Fruit fly (Drosophila melanogaster) whole organism, embryonic: ENCODE results near the gene Myo95E.

ENCODE experiments used
- ATbp ChIP-seq: fragments of 200-800 bp; sonication (Bioruptor generic); optimal IDR thresholded peaks from 2 replicates; lab custom pipeline; 2017; ENCODE audit warnings: missing biosample characterization, mild to moderate bottlenecking, missing genetic modification characterization, missing genetic modification reagents
- Bdp1 ChIP-seq: fragments of 200-800 bp; sonication (Bioruptor generic); optimal IDR thresholded peaks from 3 replicates; lab custom pipeline; 2016; ENCODE audit warnings: missing biosample characterization, missing genetic modification characterization
- Bgb ChIP-seq: fragments of 200-800 bp; sonication (Bioruptor generic); IDR thresholded peaks from 2 replicates; pipeline ENCODE4 v1.3.6; 2022; ENCODE audit warnings: missing biosample characterization, missing genetic modification characterization; ENCODE audit not compliant: partially characterized antibody
- BtbVII ChIP-seq: fragments of 200-800 bp; sonication (Bioruptor generic); optimal IDR thresholded peaks from 3 replicates; lab custom pipeline; 2017; ENCODE audit warnings: missing biosample characterization, mild to moderate bottlenecking, missing genetic modification characterization
- CG11093 ChIP-seq: fragments of 200-800 bp; sonication (Bioruptor generic); IDR thresholded peaks from 3 replicates; pipeline ENCODE4 v1.3.6; 2022; ENCODE audit warnings: missing biosample characterization, missing genetic modification characterization
- CG13424 ChIP-seq: fragments of 200-800 bp; sonication (Bioruptor generic); optimal IDR thresholded peaks from 2 replicates; lab custom pipeline; 2019; ENCODE audit warnings: missing biosample characterization, mild to moderate bottlenecking, missing genetic modification characterization, moderate library complexity
- CG15696 ChIP-seq: fragments of 200-800 bp; sonication (Bioruptor generic); optimal IDR thresholded peaks from 2 replicates; lab custom pipeline; 2019; ENCODE audit warnings: missing biosample characterization, mild to moderate bottlenecking, missing genetic modification characterization, moderate library complexity
- CG17359 ChIP-seq: fragments of 200-800 bp; sonication (Bioruptor generic); optimal IDR thresholded peaks from 3 replicates; lab custom pipeline; 2018; ENCODE audit warnings: missing biosample characterization, mild to moderate bottlenecking, missing genetic modification characterization, moderate library complexity
- CG17361 ChIP-seq: fragments of 200-800 bp; sonication (Bioruptor generic); IDR thresholded peaks from 3 replicates; pipeline ENCODE4 v1.3.6; 2022; ENCODE audit warnings: missing biosample characterization, missing genetic modification characterization
- CG17612 ChIP-seq: fragments of 200-800 bp; sonication (Bioruptor generic); IDR thresholded peaks from 2 replicates; pipeline ENCODE4 v1.3.6; 2022; ENCODE audit warnings: missing biosample characterization, missing genetic modification characterization
- CG17912 ChIP-seq: fragments of 200-800 bp; sonication (Bioruptor generic); optimal IDR thresholded peaks from 2 replicates; lab custom pipeline; 2018; ENCODE audit warnings: missing biosample characterization, mild to moderate bottlenecking, missing genetic modification characterization
- CG3163 ChIP-seq: fragments of 200-800 bp; sonication (Bioruptor generic); optimal IDR thresholded peaks from 3 replicates; lab custom pipeline; 2016; ENCODE audit warnings: missing biosample characterization, missing genetic modification characterization
- CG33213 ChIP-seq: fragments of 200-800 bp; sonication (Bioruptor generic); optimal IDR thresholded peaks from 3 replicates; lab custom pipeline; 2016; ENCODE audit warnings: missing biosample characterization, missing genetic modification characterization
- CG42726 ChIP-seq: fragments of 200-800 bp; sonication (Bioruptor generic); IDR thresholded peaks from 2 replicates; pipeline ENCODE4 v1.3.6; 2022; ENCODE audit warnings: missing biosample characterization, missing genetic modification characterization; ENCODE audit not compliant: partially characterized antibody
- CG4360 ChIP-seq: fragments of 200-800 bp; sonication (Bioruptor generic); IDR thresholded peaks from 2 replicates; pipeline ENCODE4 v1.3.6; 2022; ENCODE audit warnings: missing biosample characterization, missing genetic modification characterization
- CG4730 ChIP-seq: fragments of 200-800 bp; sonication (Bioruptor generic); IDR thresholded peaks from 2 replicates; pipeline ENCODE4 v1.3.6; 2022; ENCODE audit warnings: missing biosample characterization, missing genetic modification characterization
- CG6654 ChIP-seq: fragments of 200-800 bp; sonication (Bioruptor generic); optimal IDR thresholded peaks from 2 replicates; lab custom pipeline; 2017; ENCODE audit warnings: missing biosample characterization, mild to moderate bottlenecking, missing genetic modification characterization
- CG6765 ChIP-seq: fragments of 200-800 bp; sonication (Bioruptor generic); optimal IDR thresholded peaks from 3 replicates; lab custom pipeline; 2017; ENCODE audit warnings: missing biosample characterization, mild to moderate bottlenecking, missing genetic modification characterization
- CG8388 ChIP-seq: fragments of 200-800 bp; sonication (Bioruptor generic); optimal IDR thresholded peaks from 2 replicates; lab custom pipeline; 2019; ENCODE audit warnings: missing biosample characterization, mild to moderate bottlenecking, missing genetic modification characterization, moderate library complexity
- CG8944 ChIP-seq: fragments of 200-800 bp; sonication (Bioruptor generic); optimal IDR thresholded peaks from 3 replicates; lab custom pipeline; 2016; ENCODE audit warnings: missing biosample characterization, missing genetic modification characterization
- CG9932 ChIP-seq: fragments of 200-800 bp; sonication (Bioruptor generic); IDR thresholded peaks from 2 replicates; pipeline ENCODE4 v1.3.6; 2022; ENCODE audit warnings: missing biosample characterization, missing genetic modification characterization
- D ChIP-seq, 2 experiments: fragments of 200-800 bp in 1 of 2; fragments of >200 bp in 1 of 2; sonication (Bioruptor generic) in 1 of 2; optimal IDR thresholded peaks; 2 replicates in 1 of 2; 3 replicates in 1 of 2; lab custom pipeline; 2017; ENCODE audit warnings: mild to moderate bottlenecking in 1 of 2, missing biosample characterization in 1 of 2, missing genetic modification characterization in 1 of 2, missing genetic modification reagents in 1 of 2
- Dbx ChIP-seq: fragments of 200-800 bp; sonication (Bioruptor generic); IDR thresholded peaks from 3 replicates; pipeline ENCODE4 v1.3.6; 2022; ENCODE audit warnings: missing biosample characterization, missing genetic modification characterization
- Drgx ChIP-seq: fragments of 200-800 bp; sonication (Bioruptor generic); IDR thresholded peaks from 2 replicates; pipeline ENCODE4 v1.3.6; 2022; ENCODE audit warnings: missing biosample characterization, missing genetic modification characterization
- Fer3 ChIP-seq: fragments of 200-800 bp; sonication (Bioruptor generic); optimal IDR thresholded peaks from 2 replicates; lab custom pipeline; 2018; ENCODE audit warnings: missing biosample characterization, mild to moderate bottlenecking, missing genetic modification characterization, moderate library complexity
- Hmx ChIP-seq: fragments of 200-800 bp; sonication (Bioruptor generic); optimal IDR thresholded peaks from 2 replicates; lab custom pipeline; 2016; ENCODE audit warnings: missing biosample characterization, missing genetic modification characterization
- Hr3 ChIP-seq: fragments of 200-800 bp; sonication (Bioruptor generic); optimal IDR thresholded peaks from 3 replicates; lab custom pipeline; 2016; ENCODE audit warnings: missing biosample characterization, missing genetic modification characterization
- Jarid2 ChIP-seq: fragments of 200-800 bp; sonication (Bioruptor generic); optimal IDR thresholded peaks from 3 replicates; lab custom pipeline; 2017; ENCODE audit warnings: mild to moderate bottlenecking, missing biosample characterization, missing genetic modification reagents, missing genetic modification characterization
- MBD-R2 ChIP-seq: fragments of 200-800 bp; sonication (Bioruptor generic); IDR thresholded peaks from 2 replicates; pipeline ENCODE4 v1.3.6; 2022; ENCODE audit warnings: missing biosample characterization, missing genetic modification characterization
- NFAT ChIP-seq: fragments of 200-800 bp; sonication (Bioruptor generic); IDR thresholded peaks from 2 replicates; pipeline ENCODE4 v1.3.6; 2022; ENCODE audit warnings: missing biosample characterization, missing genetic modification characterization
- Opbp ChIP-seq: fragments of 200-800 bp; sonication (Bioruptor generic); IDR thresholded peaks from 3 replicates; pipeline ENCODE4 v1.3.6; 2022; ENCODE audit warnings: missing biosample characterization, missing genetic modification characterization; ENCODE audit not compliant: partially characterized antibody
- Tbp ChIP-seq: fragments of >200 bp; optimal IDR thresholded peaks from 2 replicates; lab custom pipeline; 2018; ENCODE audit warnings: missing biosample characterization, missing genetic modification characterization
- amos ChIP-seq: fragments of 200-800 bp; sonication (Bioruptor generic); IDR thresholded peaks from 2 replicates; pipeline ENCODE4 v1.3.6; 2022; ENCODE audit warnings: missing biosample characterization, missing genetic modification characterization; ENCODE audit not compliant: partially characterized antibody
- crc ChIP-seq: fragments of 200-800 bp; sonication (Bioruptor generic); optimal IDR thresholded peaks from 2 replicates; lab custom pipeline; 2016; ENCODE audit warnings: missing biosample characterization, missing genetic modification characterization
- da ChIP-seq: fragments of 200-800 bp; sonication (Bioruptor generic); optimal IDR thresholded peaks from 2 replicates; lab custom pipeline; 2016; ENCODE audit warnings: missing biosample characterization, missing genetic modification characterization
- emc ChIP-seq: fragments of 200-800 bp; sonication (Bioruptor generic); optimal IDR thresholded peaks from 2 replicates; lab custom pipeline; 2016; ENCODE audit warnings: missing biosample characterization, missing genetic modification characterization
- gcm2 ChIP-seq: fragments of 200-800 bp; sonication (Bioruptor generic); optimal IDR thresholded peaks from 2 replicates; lab custom pipeline; 2016; ENCODE audit warnings: missing biosample characterization, missing genetic modification characterization
- ken ChIP-seq: fragments of 200-800 bp; sonication (Bioruptor generic); IDR thresholded peaks from 3 replicates; pipeline ENCODE4 v1.3.6; 2022; ENCODE audit warnings: missing biosample characterization, missing genetic modification characterization
- mirr ChIP-seq: fragments of 200-800 bp; sonication (Bioruptor generic); optimal IDR thresholded peaks from 3 replicates; lab custom pipeline; 2018; ENCODE audit warnings: missing biosample characterization, mild to moderate bottlenecking, missing genetic modification characterization
- mld ChIP-seq: fragments of 200-800 bp; sonication (Bioruptor generic); IDR thresholded peaks from 3 replicates; pipeline ENCODE4 v1.3.6; 2022; ENCODE audit warnings: missing biosample characterization, missing genetic modification characterization; ENCODE audit not compliant: partially characterized antibody
- nmo ChIP-seq: fragments of 200-800 bp; sonication (Bioruptor generic); optimal IDR thresholded peaks from 2 replicates; lab custom pipeline; 2018; ENCODE audit warnings: missing biosample characterization, mild to moderate bottlenecking, missing genetic modification characterization, moderate library complexity
- pzg ChIP-seq: fragments of 200-800 bp; sonication (Bioruptor generic); optimal IDR thresholded peaks from 3 replicates; lab custom pipeline; 2018; ENCODE audit warnings: missing biosample characterization, mild to moderate bottlenecking, missing genetic modification characterization, moderate library complexity
- run ChIP-seq: fragments of 200-800 bp; sonication (Bioruptor generic); optimal IDR thresholded peaks from 3 replicates; lab custom pipeline; 2018; ENCODE audit warnings: missing biosample characterization, mild to moderate bottlenecking, missing genetic modification characterization
- salm ChIP-seq: fragments of 200-800 bp; sonication (Bioruptor generic); optimal IDR thresholded peaks from 2 replicates; lab custom pipeline; 2018; ENCODE audit warnings: missing biosample characterization, mild to moderate bottlenecking, missing genetic modification characterization
- sens ChIP-seq: fragments of 200-800 bp; sonication (Bioruptor generic); peaks from one replicate; lab custom pipeline; 2016; ENCODE audit warnings: missing biosample characterization, missing genetic modification characterization
- slp2 ChIP-seq: fragments of 200-800 bp; sonication (Bioruptor generic); optimal IDR thresholded peaks from 2 replicates; lab custom pipeline; 2016; ENCODE audit warnings: missing biosample characterization, missing genetic modification characterization
- sob ChIP-seq: fragments of 200-800 bp; sonication (Bioruptor generic); IDR thresholded peaks from 2 replicates; pipeline ENCODE4 v1.3.6; 2022; ENCODE audit warnings: missing biosample characterization, missing genetic modification characterization
- stc ChIP-seq: fragments of 200-800 bp; sonication (Bioruptor generic); IDR thresholded peaks from 2 replicates; pipeline ENCODE4 v1.3.6; 2022; ENCODE audit warnings: missing biosample characterization, missing genetic modification characterization

Gene Myo95E

dm6 chr3R:24112320-24113069 lies 48.8 kb downstream of the Myo95E start, which contains the start of gene CG13605 (continued):
- TF ChIP-seq crc (GFP tag; lab: Kevin White, UChicago) (peak; percentile 13), CG11093 (GFP tag; lab: Robert Waterston, UW) (no peak), Bgb (peak; percentile 52), CG17359 (tag; lab: Kevin White, UChicago) (peak; percentile 82), CG4730 (peak; percentile 48; the same call in 1 of the 2 replicates), CG13424 (peak; percentile 72), CG17612 (GFP tag; lab: Robert Waterston, UW) (peak; percentile 14; the same call in 1 of the 2 replicates), CG8944 (GFP tag; lab: Kevin White, UChicago) (peak; percentile 0), CG9932 (peak; percentile 81), gcm2 (GFP tag; lab: Kevin White, UChicago) (peak; percentile 4), Hmx (GFP tag; lab: Kevin White, UChicago) (peak; percentile 36), MBD-R2 (GFP tag; lab: Robert Waterston, UW) (peak; percentile 48; the same call in 1 of the 2 replicates), salm (peak; percentile 63), stc (peak; percentile 65; the same call in 1 of the 2 replicates), da (GFP tag; lab: Kevin White, UChicago) (no peak), amos (GFP tag; lab: Robert Waterston, UW) (peak; percentile 63; the same call in 1 of the 2 replicates), CG17912 (GFP tag; lab: Kevin White, UChicago) (no peak), Bdp1 (GFP tag; lab: Kevin White, UChicago) (peak; percentile 97), pzg (GFP tag; lab: Kevin White, UChicago) (peak; percentile 63), BtbVII (GFP tag; lab: Kevin White, UChicago) (peak; percentile 76), CG6654 (GFP tag; lab: Kevin White, UChicago) (peak; percentile 31), Drgx (peak; percentile 64), Jarid2 (peak; percentile 53), sob (GFP tag; lab: Robert Waterston, UW) (peak; percentile 78), CG6765 (GFP tag; lab: Kevin White, UChicago) (peak; percentile 85), CG15696 (peak; percentile 36), CG4360 (GFP tag; lab: Robert Waterston, UW) (no peak), CG17361 (peak; percentile 66; the same call in 1 of the 3 replicates), ken (GFP tag; lab: Robert Waterston, UW) (peak; percentile 41; the same call in 1 of the 3 replicates), Opbp (GFP tag; lab: Robert Waterston, UW) (peak; percentile 64; the same call in 2 of the 3 replicates), CG33213 (GFP tag; lab: Kevin White, UChicago) (peak; percentile 2), sens (GFP tag; lab: Kevin White, UChicago) (peak; percentile 79), emc (GFP tag; lab: Kevin White, UChicago) (no peak), run (peak; percentile 66), ATbp (GFP tag; lab: Kevin White, UChicago) (peak; percentile 78), Fer3 (peak; percentile 79), Hr3 (GFP tag; lab: Kevin White, UChicago) (peak; percentile 61), mld (GFP tag; lab: Robert Waterston, UW) (no peak), CG3163 (GFP tag; lab: Kevin White, UChicago) (peak; percentile 37), Tbp (GFP tag; lab: Kevin White, UChicago) (no peak), CG42726 (GFP tag; lab: Robert Waterston, UW) (peak; percentile 78), Dbx (GFP tag; lab: Robert Waterston, UW) (peak; percentile 73), CG8388 (GFP tag; lab: Kevin White, UChicago) (peak; percentile 71), D (optimal IDR thresholded peaks at IDR 0.05; lab: Kevin White, UChicago) (no peak), D (GFP tag; optimal IDR thresholded peaks at IDR 0.05; lab: Kevin White, UChicago) (peak; percentile 46), nmo (peak; percentile 57), mirr (GFP tag; lab: Kevin White, UChicago) (peak; percentile 6), NFAT (peak; percentile 89), slp2 (GFP tag; lab: Kevin White, UChicago) (no peak)
